Worm (Caenorhabditis elegans): ENCODE results near the gene eif-2Bepsilon.

DNA sequence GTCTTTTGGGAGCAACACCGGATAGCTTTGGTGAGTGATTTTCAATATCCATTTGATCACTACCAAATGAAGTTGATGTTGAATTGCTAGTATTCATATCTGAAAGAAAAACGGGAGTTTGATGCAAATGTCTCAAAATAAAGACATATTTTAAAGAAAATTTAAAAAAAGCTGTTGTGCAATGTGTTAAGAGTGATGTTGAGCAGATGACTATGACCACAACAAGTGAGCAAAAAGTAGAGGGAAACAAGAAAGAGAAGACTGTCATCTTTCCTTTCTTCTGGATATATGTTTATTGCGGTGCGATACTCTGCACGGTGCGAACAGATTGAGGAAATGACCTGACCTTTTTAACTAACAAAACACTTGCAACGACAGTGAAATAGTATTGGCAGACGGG is 38.3 kb upstream of the eif-2Bepsilon start, which contains the start of gene T22C8.4:
- TF ChIP-seq pha-4 (GFP tag; IDR thresholded peaks at IDR 0.05) (no peak), pha-4 (tag; optimal IDR thresholded peaks at IDR 0.05) (no peak), ZK546.5 (tag; optimal IDR thresholded peaks at IDR 0.05) (no peak), daf-12 (tag; optimal IDR thresholded peaks at IDR 0.05) (no peak), ceh-28 (tag; optimal IDR thresholded peaks at IDR 0.05) (no peak), lin-13 (GFP tag; optimal IDR thresholded peaks at IDR 0.05) (no peak), ama-1 (optimal IDR thresholded peaks at IDR 0.05) (no peak), dpl-1 (GFP tag; optimal IDR thresholded peaks at IDR 0.05) (no peak), fos-1 (tag; optimal IDR thresholded peaks at IDR 0.05) (no peak), nhr-76 (tag; optimal IDR thresholded peaks at IDR 0.05) (no peak)
